Fruit fly (Drosophila melanogaster): ENCODE measurements around the gene Uch.

Gene Uch

DNA sequence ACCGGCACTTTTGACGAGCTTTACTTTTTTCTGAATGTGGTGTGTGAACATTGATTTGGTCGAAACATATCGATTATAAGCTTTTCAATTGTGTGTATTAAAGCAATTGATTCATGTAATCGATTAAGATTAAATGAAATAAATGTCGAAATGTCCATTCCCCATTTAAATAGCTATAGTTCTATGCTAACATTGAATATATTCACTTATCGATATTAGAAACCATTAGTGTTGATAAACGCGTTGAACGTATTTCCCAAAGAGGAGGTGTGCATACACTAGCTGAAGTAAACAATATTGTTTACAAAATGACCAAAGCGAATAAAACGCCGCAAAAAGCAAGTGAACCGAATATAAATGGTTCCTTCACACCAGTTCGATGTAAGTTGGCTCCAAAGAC is at the start of gene Uch, which contains the start of gene CG34174:
TSS of gene Uch (minus strand) at position 208 of the 400 bp plus-strand sequence.
TSS of gene CG34174 (plus strand) at position 263 of the 400 bp plus-strand sequence.
- no peak for TF ChIP-seq ttk (optimal IDR thresholded peaks at IDR 0.05)

dm6 chr2L:2263142-2263541 is 49.1 kb upstream of the Uch start, which contains the start of gene CG4270:
Gene CG4270 (plus strand): TSS chr2L:2263442.
- TF ChIP-seq h (optimal IDR thresholded peaks at IDR 0.05) = no peak
- TF ChIP-seq ttk (optimal IDR thresholded peaks at IDR 0.05) = no peak
- no peak for TF ChIP-seq insv (optimal IDR thresholded peaks at IDR 0.05)
- TF ChIP-seq psq (optimal IDR thresholded peaks at IDR 0.05) = no peak
- TF ChIP-seq Sin3A (optimal IDR thresholded peaks at IDR 0.05) = no peak
- TF ChIP-seq Myc (optimal IDR thresholded peaks at IDR 0.05) = no peak

- TF ChIP-seq h (optimal IDR thresholded peaks at IDR 0.05) = no peak
- no peak for TF ChIP-seq Myc (optimal IDR thresholded peaks at IDR 0.05)
- no peak for TF ChIP-seq insv (optimal IDR thresholded peaks at IDR 0.05)
- TF ChIP-seq psq (optimal IDR thresholded peaks at IDR 0.05) = no peak
- no peak for TF ChIP-seq Sin3A (optimal IDR thresholded peaks at IDR 0.05)
- TF ChIP-seq ttk (optimal IDR thresholded peaks at IDR 0.05) = no peak
Measured at dm6 chr2L:2254950-2255349, 40.9 kb upstream of the Uch start, which contains the start of gene Send1. Gene Send1 (minus strand): TSS chr2L:2255050.

- no peak for TF ChIP-seq psq (optimal IDR thresholded peaks at IDR 0.05)
- TF ChIP-seq ttk (optimal IDR thresholded peaks at IDR 0.05) = no peak
- no peak for TF ChIP-seq h (optimal IDR thresholded peaks at IDR 0.05)
- TF ChIP-seq insv (optimal IDR thresholded peaks at IDR 0.05) = no peak
- TF ChIP-seq Myc (optimal IDR thresholded peaks at IDR 0.05) = no peak
- TF ChIP-seq Sin3A (optimal IDR thresholded peaks at IDR 0.05) = no peak
Measured at dm6 chr2L:2252745-2253144, 38.7 kb upstream of the Uch start, which contains the start of gene CG17234. Gene CG17234 (plus strand): TSS chr2L:2253045.

dm6 chr2L:2252241-2252640 is 38.2 kb upstream of the Uch start, which contains the start of gene CG17239:
Gene CG17239 (minus strand): TSS chr2L:2252341.
- TF ChIP-seq ttk (optimal IDR thresholded peaks at IDR 0.05) = no peak
- no peak for TF ChIP-seq h (optimal IDR thresholded peaks at IDR 0.05)
- no peak for TF ChIP-seq insv (optimal IDR thresholded peaks at IDR 0.05)
- TF ChIP-seq Sin3A (optimal IDR thresholded peaks at IDR 0.05) = no peak
- no peak for TF ChIP-seq psq (optimal IDR thresholded peaks at IDR 0.05)

DNA sequence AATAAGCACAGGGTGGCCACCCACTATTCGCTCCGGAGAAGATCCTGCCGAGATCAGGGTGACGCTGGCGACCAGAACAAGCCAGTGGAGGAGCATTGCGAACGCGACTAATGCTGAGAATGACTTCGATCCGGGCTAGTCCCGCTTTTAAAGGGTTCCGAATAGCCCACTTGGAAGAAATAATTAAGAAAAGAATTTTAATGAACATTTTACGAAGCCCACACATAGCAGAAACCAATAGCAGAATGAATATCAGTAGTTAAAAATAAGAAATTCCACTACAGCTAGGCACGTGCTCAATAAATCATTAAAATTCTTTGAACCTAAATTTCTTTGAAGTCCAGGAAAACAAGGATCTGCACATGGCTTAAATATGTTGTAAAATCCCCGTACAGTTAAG is 37.2 kb upstream of the Uch start, which contains the start of gene Ser12:
TSS of gene Ser12 (minus strand) at position 101 of the 400 bp plus-strand sequence.
- TF ChIP-seq psq (optimal IDR thresholded peaks at IDR 0.05) (no peak), ttk (optimal IDR thresholded peaks at IDR 0.05) (no peak), Sin3A (optimal IDR thresholded peaks at IDR 0.05) (no peak), h (optimal IDR thresholded peaks at IDR 0.05) (no peak), insv (optimal IDR thresholded peaks at IDR 0.05) (no peak), Myc (optimal IDR thresholded peaks at IDR 0.05) (no peak)

DNA sequence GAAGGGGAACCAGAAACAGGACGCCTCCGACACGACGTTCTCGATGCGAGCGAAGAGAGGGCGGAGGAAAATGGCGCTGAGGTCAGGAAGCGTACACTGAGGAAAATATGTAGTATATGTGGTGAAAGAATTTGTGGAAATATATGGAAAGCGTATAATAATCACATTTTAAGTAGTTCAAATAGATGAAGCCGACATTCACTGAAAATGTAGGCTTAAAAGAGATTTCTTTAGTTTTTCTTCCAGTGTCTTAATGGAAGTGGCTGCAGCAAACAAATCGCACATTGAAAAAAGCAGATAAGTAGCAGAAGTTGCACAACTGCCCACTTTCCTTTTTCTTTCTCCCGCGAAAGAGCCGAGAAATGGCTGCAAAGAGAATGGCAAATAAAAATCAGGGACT is 35.6 kb upstream of the Uch start:
- TF ChIP-seq ttk (optimal IDR thresholded peaks at IDR 0.05) = no peak
- no peak for TF ChIP-seq insv (optimal IDR thresholded peaks at IDR 0.05)
- TF ChIP-seq h (optimal IDR thresholded peaks at IDR 0.05) = no peak
- no peak for TF ChIP-seq Sin3A (optimal IDR thresholded peaks at IDR 0.05)
- TF ChIP-seq psq (optimal IDR thresholded peaks at IDR 0.05) = no peak
- TF ChIP-seq Myc (optimal IDR thresholded peaks at IDR 0.05) = no peak

dm6 chr2L:2242783-2243182 is 28.8 kb upstream of the Uch start:
- TF ChIP-seq Sin3A (optimal IDR thresholded peaks at IDR 0.05) (no peak), psq (optimal IDR thresholded peaks at IDR 0.05) (no peak), insv (optimal IDR thresholded peaks at IDR 0.05) (no peak), ttk (optimal IDR thresholded peaks at IDR 0.05) (no peak), Myc (optimal IDR thresholded peaks at IDR 0.05) (no peak), h (optimal IDR thresholded peaks at IDR 0.05) (no peak)

DNA sequence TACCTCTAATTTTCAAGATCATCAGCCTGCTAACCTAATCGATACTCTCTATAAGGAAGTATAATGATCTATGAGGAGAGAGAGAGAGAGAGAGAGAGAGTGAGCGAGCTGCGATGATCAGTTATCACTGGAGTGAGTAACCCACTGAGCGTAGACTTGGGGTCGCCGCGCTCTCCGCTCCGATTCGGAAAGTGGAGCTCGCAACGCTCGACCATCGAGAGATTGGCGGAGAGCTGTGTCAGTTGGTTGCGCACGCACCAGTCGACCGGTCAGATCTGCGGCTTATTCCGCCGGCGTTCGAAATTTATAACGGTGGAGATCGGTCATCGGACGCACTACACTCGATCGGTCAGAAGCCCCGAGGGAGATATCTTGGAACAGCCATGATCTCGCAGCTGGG is 28.1 kb upstream of the Uch start, which contains the start of gene CG4267:
TSS of gene CG4267 (plus strand) at position 240 of the 400 bp plus-strand sequence.
- TF ChIP-seq psq (optimal IDR thresholded peaks at IDR 0.05) (no peak), ttk (optimal IDR thresholded peaks at IDR 0.05) (no peak), h (optimal IDR thresholded peaks at IDR 0.05) (no peak), insv (optimal IDR thresholded peaks at IDR 0.05) (no peak), Sin3A (optimal IDR thresholded peaks at IDR 0.05) (no peak), Myc (optimal IDR thresholded peaks at IDR 0.05) (no peak)

DNA sequence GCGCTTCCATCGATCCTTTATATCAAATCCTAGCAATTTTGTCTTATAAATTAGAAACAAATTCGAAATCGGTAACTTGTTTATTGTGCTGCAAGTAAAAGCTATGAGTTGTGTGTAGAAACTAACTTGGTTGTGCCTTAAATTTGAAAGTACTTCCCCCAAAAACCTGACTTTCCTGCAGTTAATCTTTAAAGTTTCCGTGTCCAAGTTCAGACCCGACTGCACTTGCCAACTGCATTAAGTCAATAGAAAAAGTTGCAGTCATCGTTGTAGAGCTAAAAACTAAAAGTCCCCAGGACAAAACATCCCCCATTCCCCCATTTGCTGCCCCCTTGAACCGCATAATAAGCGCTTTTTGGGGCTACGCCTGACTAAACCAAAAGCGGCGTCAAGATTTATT is 26.5 kb upstream of the Uch start, which contains the start of gene Tengl1:
TSS of gene Tengl1 (minus strand) at position 101 of the 400 bp plus-strand sequence.
- no peak for TF ChIP-seq Sin3A (optimal IDR thresholded peaks at IDR 0.05)
- no peak for TF ChIP-seq h (optimal IDR thresholded peaks at IDR 0.05)
- no peak for TF ChIP-seq psq (optimal IDR thresholded peaks at IDR 0.05)
- TF ChIP-seq insv (optimal IDR thresholded peaks at IDR 0.05) = no peak
- TF ChIP-seq ttk (optimal IDR thresholded peaks at IDR 0.05) = no peak
- no peak for TF ChIP-seq Myc (optimal IDR thresholded peaks at IDR 0.05)

DNA sequence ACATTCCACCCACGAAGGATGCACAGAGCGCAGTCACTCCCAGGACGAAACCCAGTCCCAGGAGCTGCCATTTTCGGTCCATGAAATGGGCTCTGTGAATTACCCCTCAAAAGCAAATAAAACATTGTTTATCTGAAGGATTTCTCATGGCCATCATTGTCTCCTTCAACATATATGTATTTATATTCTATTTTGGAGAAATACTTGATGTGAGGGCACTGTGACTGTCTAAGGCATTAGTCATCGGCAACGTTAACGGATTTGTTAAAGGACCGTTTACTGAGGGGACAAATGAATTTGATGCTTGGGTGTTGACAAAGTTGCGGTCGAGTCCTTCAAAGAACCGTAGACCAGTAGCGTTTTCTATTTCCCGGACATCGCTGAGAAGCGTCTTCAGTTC is 25.3 kb upstream of the Uch start, which contains the start of gene Tengl2:
TSS of gene Tengl2 (minus strand) at position 101 of the 400 bp plus-strand sequence.
- TF ChIP-seq insv (optimal IDR thresholded peaks at IDR 0.05) = no peak

dm6 chr2L:2238151-2238550 is 24.1 kb upstream of the Uch start, which contains the start of gene Tengl3:
Gene Tengl3 (minus strand): TSS chr2L:2238251.
- TF ChIP-seq Myc (optimal IDR thresholded peaks at IDR 0.05) (no peak), psq (optimal IDR thresholded peaks at IDR 0.05) (no peak), insv (optimal IDR thresholded peaks at IDR 0.05) (no peak), ttk (optimal IDR thresholded peaks at IDR 0.05) (no peak), Sin3A (optimal IDR thresholded peaks at IDR 0.05) (no peak), h (optimal IDR thresholded peaks at IDR 0.05) (no peak)

DNA sequence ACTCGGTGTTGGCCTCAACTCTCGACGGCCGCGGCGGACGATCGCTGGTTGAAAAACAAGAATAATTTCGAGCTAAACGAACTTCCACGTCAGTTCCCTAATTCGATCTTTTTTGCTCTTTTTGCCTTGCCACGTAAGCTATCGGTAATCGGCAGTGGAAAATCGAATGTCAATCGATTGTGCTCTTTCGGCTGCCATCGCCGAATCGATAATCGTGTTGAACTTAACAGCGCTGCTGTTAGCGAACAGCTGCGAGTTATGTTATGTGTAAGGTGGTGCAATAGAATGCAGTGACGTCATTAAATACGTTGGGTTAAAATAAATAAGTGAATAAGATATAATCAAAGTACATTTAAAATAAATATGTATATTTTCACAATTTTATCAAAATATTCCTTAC is 22.7 kb upstream of the Uch start, which contains the start of gene Sec24CD:
TSS of gene Sec24CD (minus strand) at position 123 of the 400 bp plus-strand sequence.
- no peak for TF ChIP-seq Sin3A (optimal IDR thresholded peaks at IDR 0.05)
- peak; percentile 28 for TF ChIP-seq psq (optimal IDR thresholded peaks at IDR 0.05)
